Fruit fly (Drosophila melanogaster): ENCODE results near the gene CG43056.

Gene CG43056

dm6 chr2L:4456539-4456994 lies 19.0 kb downstream of the CG43056 start, which contains the start of gene Gs1l (continued):
- TF ChIP-seq peb (GFP tag; IDR thresholded peaks at IDR 0.05): no peak
- TF ChIP-seq Dref (GFP tag; IDR thresholded peaks at IDR 0.05): 0 out of 2 replicates have a peak, but pooled peaks have one; percentile 28
- no peak for TF ChIP-seq disco-r (GFP tag; optimal IDR thresholded peaks at IDR 0.05)
- TF ChIP-seq Mes4 (GFP tag; optimal IDR thresholded peaks at IDR 0.05): no peak
- TF ChIP-seq CG4404 (GFP tag; IDR thresholded peaks at IDR 0.05): no peak
- TF ChIP-seq chif (GFP tag; optimal IDR thresholded peaks at IDR 0.05): no peak
- no peak for TF ChIP-seq sim (GFP tag; IDR thresholded peaks at IDR 0.05)
- no peak for TF ChIP-seq trh (GFP tag; optimal IDR thresholded peaks at IDR 0.05)
- no peak for TF ChIP-seq dati (GFP tag; IDR thresholded peaks at IDR 0.05)
- TF ChIP-seq Hsf (GFP tag; optimal IDR thresholded peaks at IDR 0.05): no peak
- no peak for TF ChIP-seq Nf-YB (GFP tag; optimal IDR thresholded peaks at IDR 0.05)
- TF ChIP-seq tll (GFP tag; optimal IDR thresholded peaks at IDR 0.05): no peak
- TF ChIP-seq pzg (GFP tag; optimal IDR thresholded peaks at IDR 0.05): peak; percentile 55
- TF ChIP-seq CG7271 (tag; optimal IDR thresholded peaks at IDR 0.05): no peak
- no peak for TF ChIP-seq vfl (GFP tag; optimal IDR thresholded peaks at IDR 0.05)
- TF ChIP-seq Oli (tag; optimal IDR thresholded peaks at IDR 0.05): no peak
- peak; percentile 54 for TF ChIP-seq CG13894 (tag; optimal IDR thresholded peaks at IDR 0.05)
- no peak for TF ChIP-seq CG13775 (GFP tag; optimal IDR thresholded peaks at IDR 0.05)
- TF ChIP-seq crp (GFP tag; optimal IDR thresholded peaks at IDR 0.05): no peak
- TF ChIP-seq Dip2 (GFP tag; IDR thresholded peaks at IDR 0.05): no peak
- TF ChIP-seq eyg (GFP tag; optimal IDR thresholded peaks at IDR 0.05): no peak
- TF ChIP-seq Doc3 (GFP tag; IDR thresholded peaks at IDR 0.05; ENCODE audit: partially characterized antibody): no peak
- no peak for TF ChIP-seq lbe (GFP tag; optimal IDR thresholded peaks at IDR 0.05)
- TF ChIP-seq CG7745 (tag; optimal IDR thresholded peaks at IDR 0.05): no peak
- TF ChIP-seq CG34422 (GFP tag; IDR thresholded peaks at IDR 0.05): peak; percentile 36; the same call in 1 of the 3 replicates
- TF ChIP-seq CG1792 (GFP tag; optimal IDR thresholded peaks at IDR 0.05): no peak
- TF ChIP-seq Ravus (GFP tag; IDR thresholded peaks at IDR 0.05): no peak
- TF ChIP-seq CG4730 (GFP tag; IDR thresholded peaks at IDR 0.05): no peak
- no peak for TF ChIP-seq Max (GFP tag; optimal IDR thresholded peaks at IDR 0.05)
- no peak for TF ChIP-seq nau (GFP tag; optimal IDR thresholded peaks at IDR 0.05)
- no peak for TF ChIP-seq Xbp1 (GFP tag; optimal IDR thresholded peaks at IDR 0.05)
- no peak for TF ChIP-seq zfh1 (GFP tag; IDR thresholded peaks at IDR 0.05)
- no peak for TF ChIP-seq Stat92E (GFP tag; optimal IDR thresholded peaks at IDR 0.05)
- TF ChIP-seq CG13424 (tag; optimal IDR thresholded peaks at IDR 0.05): peak; percentile 21
- no peak for TF ChIP-seq Scr (GFP tag; IDR thresholded peaks at IDR 0.05; ENCODE audit: partially characterized antibody)
- no peak for TF ChIP-seq dimm (GFP tag; IDR thresholded peaks at IDR 0.05)
- TF ChIP-seq nmo (GFP tag; optimal IDR thresholded peaks at IDR 0.05): no peak
- no peak for TF ChIP-seq CG7556 (GFP tag; optimal IDR thresholded peaks at IDR 0.05)
- peak; percentile 38 for TF ChIP-seq CG2678 (tag; optimal IDR thresholded peaks at IDR 0.05)
- no peak for TF ChIP-seq oc (tag; optimal IDR thresholded peaks at IDR 0.05)
- no peak for TF ChIP-seq ems (GFP tag; optimal IDR thresholded peaks at IDR 0.05)
- no peak for TF ChIP-seq wor (GFP tag; IDR thresholded peaks at IDR 0.05)
- TF ChIP-seq pfk (GFP tag; optimal IDR thresholded peaks at IDR 0.05): no peak
- no peak for TF ChIP-seq toy (GFP tag; IDR thresholded peaks at IDR 0.05)
- peak; percentile 47; the same call in 2 of the 3 replicates for TF ChIP-seq ci (GFP tag; IDR thresholded peaks at IDR 0.05)
- TF ChIP-seq CG32532 (GFP tag; IDR thresholded peaks at IDR 0.05): peak; percentile 33; the same call in 1 of the 2 replicates
- no peak for TF ChIP-seq CG17186 (GFP tag; optimal IDR thresholded peaks at IDR 0.05)
- TF ChIP-seq CG13624 (GFP tag; optimal IDR thresholded peaks at IDR 0.05): no peak
- TF ChIP-seq sd (tag; optimal IDR thresholded peaks at IDR 0.05): peak; percentile 56
- no peak for TF ChIP-seq fd3F (GFP tag; optimal IDR thresholded peaks at IDR 0.05)
- TF ChIP-seq CG8944 (GFP tag; optimal IDR thresholded peaks at IDR 0.05): no peak

Measured in whole organism, embryonic.